Worm (Caenorhabditis elegans): ENCODE measurements around the gene str-209.
A peak's percentile ranks its signal among the peaks of the same experiment; 100 is the strongest.

ce11 chrV:4964020-4964635, 15.4 kb downstream of the str-209 start:
- TF ChIP-seq ama-1 (optimal IDR thresholded peaks at IDR 0.05) (no peak), aly-2 (tag; optimal IDR thresholded peaks at IDR 0.05) (no peak), ztf-11 (tag; optimal IDR thresholded peaks at IDR 0.05) (no peak), blmp-1 (tag; optimal IDR thresholded peaks at IDR 0.05; ENCODE audit: insufficient read depth) (no peak), nhr-11 (tag; optimal IDR thresholded peaks at IDR 0.05) (no peak), unc-55 (GFP tag; optimal IDR thresholded peaks at IDR 0.05) (peak; percentile 22), unc-62 (GFP tag; optimal IDR thresholded peaks at IDR 0.05) (no peak)
